Fruit fly (Drosophila melanogaster) whole organism, embryonic: Measurements from ENCODE around the gene Mccc1.
A peak's percentile ranks its signal among the peaks of the same experiment; 100 is the strongest.

ENCODE experiments used
- B-H1 ChIP-seq: fragments of 200-800 bp; sonication (Bioruptor generic); IDR thresholded peaks from 3 replicates; pipeline ENCODE4 v1.3.6; 2022; ENCODE audit warnings: missing biosample characterization, missing genetic modification characterization
- Bdp1 ChIP-seq: fragments of 200-800 bp; sonication (Bioruptor generic); optimal IDR thresholded peaks from 3 replicates; lab custom pipeline; 2016; ENCODE audit warnings: missing biosample characterization, missing genetic modification characterization
- CG10543 ChIP-seq: fragments of 200-800 bp; sonication (Bioruptor generic); optimal IDR thresholded peaks from 3 replicates; lab custom pipeline; 2017; ENCODE audit warnings: missing biosample characterization, mild to moderate bottlenecking, missing genetic modification characterization, moderate library complexity
- CG11456 ChIP-seq: fragments of 200-800 bp; sonication (Bioruptor generic); IDR thresholded peaks from 3 replicates; pipeline ENCODE4 v1.3.6; 2022; ENCODE audit warnings: missing biosample characterization, missing genetic modification characterization
- CG12299 ChIP-seq: fragments of 200-800 bp; sonication (Bioruptor generic); optimal IDR thresholded peaks from 2 replicates; lab custom pipeline; 2018; ENCODE audit warnings: missing biosample characterization, mild to moderate bottlenecking, missing genetic modification characterization
- CG12391 ChIP-seq: fragments of 200-800 bp; sonication (Bioruptor generic); optimal IDR thresholded peaks from 3 replicates; lab custom pipeline; 2018; ENCODE audit warnings: missing biosample characterization, mild to moderate bottlenecking, missing genetic modification characterization, moderate library complexity
- CG13296 ChIP-seq: fragments of 200-800 bp; sonication (Bioruptor generic); optimal IDR thresholded peaks from 3 replicates; lab custom pipeline; 2018; ENCODE audit warnings: missing biosample characterization, mild to moderate bottlenecking, missing genetic modification characterization
- CG16779 ChIP-seq: fragments of 200-800 bp; sonication (Bioruptor generic); IDR thresholded peaks from 2 replicates; pipeline ENCODE4 v1.3.6; 2022; ENCODE audit warnings: missing biosample characterization, missing genetic modification characterization
- CG17186 ChIP-seq: fragments of 200-800 bp; sonication (Bioruptor generic); optimal IDR thresholded peaks from 3 replicates; lab custom pipeline; 2017; ENCODE audit warnings: missing biosample characterization, missing genetic modification reagents, missing genetic modification characterization
- CG18599 ChIP-seq: fragments of 200-800 bp; sonication (Bioruptor generic); optimal IDR thresholded peaks from 3 replicates; lab custom pipeline; 2017; ENCODE audit warnings: missing biosample characterization, missing genetic modification characterization, mild to moderate bottlenecking, moderate library complexity, missing genetic modification reagents
- CG32772 ChIP-seq: fragments of 200-800 bp; sonication (Bioruptor generic); IDR thresholded peaks from 2 replicates; pipeline ENCODE4 v1.3.6; 2022; ENCODE audit warnings: missing biosample characterization, missing genetic modification characterization
- CG34422 ChIP-seq: fragments of 200-800 bp; sonication (Bioruptor generic); IDR thresholded peaks from 3 replicates; pipeline ENCODE4 v1.3.6; 2022; ENCODE audit warnings: missing biosample characterization, missing genetic modification characterization
- CG7372 ChIP-seq: fragments of 200-800 bp; sonication (Bioruptor generic); IDR thresholded peaks from 2 replicates; pipeline ENCODE4 v1.3.6; 2022; ENCODE audit warnings: missing biosample characterization, missing genetic modification characterization
- CG8478 ChIP-seq: fragments of >200 bp; optimal IDR thresholded peaks from 2 replicates; lab custom pipeline; 2018
- CG9817 ChIP-seq: fragments of 200-800 bp; sonication (Bioruptor generic); optimal IDR thresholded peaks from 2 replicates; lab custom pipeline; 2018; ENCODE audit warnings: missing biosample characterization, mild to moderate bottlenecking, missing genetic modification characterization, moderate library complexity
- Camta ChIP-seq: fragments of 200-800 bp; sonication (Bioruptor generic); optimal IDR thresholded peaks from 2 replicates; lab custom pipeline; 2016; ENCODE audit warnings: missing biosample characterization, missing genetic modification characterization
- Deaf1 ChIP-seq: fragments of 200-800 bp; optimal IDR thresholded peaks from 3 replicates; lab custom pipeline; 2019; ENCODE audit warnings: missing biosample characterization, mild to moderate bottlenecking, missing genetic modification characterization, moderate library complexity
- Dek ChIP-seq: fragments of 200-800 bp; sonication (Bioruptor generic); optimal IDR thresholded peaks from 3 replicates; lab custom pipeline; 2019; ENCODE audit warnings: missing biosample characterization, mild to moderate bottlenecking, missing genetic modification characterization, moderate library complexity
- Dfd ChIP-seq, 2 experiments: fragments of >200 bp; optimal IDR thresholded peaks; 2 replicates each; lab custom pipeline; 2017; ENCODE audit warnings: missing biosample characterization in 2 of 2, missing genetic modification characterization in 2 of 2
- Ets97D ChIP-seq: fragments of 200-800 bp; sonication (Bioruptor generic); optimal IDR thresholded peaks from 3 replicates; lab custom pipeline; 2016; ENCODE audit warnings: missing biosample characterization, missing genetic modification characterization
- HHEX ChIP-seq: fragments of 200-800 bp; sonication (Bioruptor generic); optimal IDR thresholded peaks from 3 replicates; lab custom pipeline; 2017; ENCODE audit warnings: missing biosample characterization, mild to moderate bottlenecking, missing genetic modification characterization, missing genetic modification reagents
- MBD-R2 ChIP-seq: fragments of 200-800 bp; sonication (Bioruptor generic); IDR thresholded peaks from 2 replicates; pipeline ENCODE4 v1.3.6; 2022; ENCODE audit warnings: missing biosample characterization, missing genetic modification characterization
- Med ChIP-seq: fragments of 200-800 bp; sonication (Bioruptor generic); peaks from one replicate; lab custom pipeline; 2016; ENCODE audit warnings: missing biosample characterization, missing genetic modification characterization, mild to moderate bottlenecking, inconsistent platforms, moderate library complexity
- Neu2 ChIP-seq: fragments of 200-800 bp; sonication (Bioruptor generic); optimal IDR thresholded peaks from 3 replicates; lab custom pipeline; 2016; ENCODE audit warnings: missing biosample characterization, missing genetic modification characterization, borderline replicate concordance
- Spps ChIP-seq: fragments of 200-800 bp; sonication (Bioruptor generic); optimal IDR thresholded peaks from 2 replicates; lab custom pipeline; 2018; ENCODE audit warnings: missing biosample characterization, mild to moderate bottlenecking, missing genetic modification characterization
- Sry-β ChIP-seq: fragments of 200-800 bp; sonication (Bioruptor generic); optimal IDR thresholded peaks from 2 replicates; lab custom pipeline; 2018; ENCODE audit warnings: missing biosample characterization, mild to moderate bottlenecking, missing genetic modification characterization, moderate library complexity
- Trl ChIP-seq, 3 experiments: fragments of >200 bp in 2 of 3; fragments of 200-800 bp in 1 of 3; sonication (Bioruptor generic) in 1 of 3; optimal IDR thresholded peaks; 2 replicates in 1 of 3; 3 replicates in 2 of 3; lab custom pipeline; 2016 to 2017; ENCODE audit warnings: missing biosample characterization in 1 of 3, missing genetic modification characterization in 1 of 3
- abd-A ChIP-seq: fragments of 200-800 bp; sonication (Bioruptor generic); optimal IDR thresholded peaks from 3 replicates; lab custom pipeline; 2019; ENCODE audit warnings: missing biosample characterization, mild to moderate bottlenecking, missing genetic modification characterization, moderate library complexity
- cg ChIP-seq: fragments of 200-800 bp; sonication (Bioruptor generic); optimal IDR thresholded peaks from 3 replicates; lab custom pipeline; 2019; ENCODE audit warnings: missing biosample characterization, mild to moderate bottlenecking, missing genetic modification characterization, moderate library complexity
- chinmo ChIP-seq: fragments of 200-800 bp; sonication (Bioruptor generic); IDR thresholded peaks from 4 replicates; pipeline ENCODE4 v1.3.6; 2022; ENCODE audit warnings: missing biosample characterization, missing genetic modification characterization; ENCODE audit not compliant: partially characterized antibody
- crp ChIP-seq, 2 experiments: fragments of 200-800 bp; sonication (Bioruptor generic); optimal IDR thresholded peaks; 2 replicates in 1 of 2; 3 replicates in 1 of 2; lab custom pipeline; 2017; ENCODE audit warnings: missing biosample characterization in 2 of 2, missing genetic modification characterization in 2 of 2, mild to moderate bottlenecking in 1 of 2, moderate library complexity in 1 of 2
- da ChIP-seq: fragments of 200-800 bp; sonication (Bioruptor generic); optimal IDR thresholded peaks from 2 replicates; lab custom pipeline; 2016; ENCODE audit warnings: missing biosample characterization, missing genetic modification characterization
- ewg ChIP-seq: fragments of 200-800 bp; sonication (Bioruptor generic); optimal IDR thresholded peaks from 3 replicates; lab custom pipeline; 2017; ENCODE audit warnings: mild to moderate bottlenecking, missing biosample characterization, missing genetic modification reagents, missing genetic modification characterization
- fd64A ChIP-seq: fragments of 200-800 bp; sonication (Bioruptor generic); optimal IDR thresholded peaks from 3 replicates; lab custom pipeline; 2018; ENCODE audit warnings: missing biosample characterization, mild to moderate bottlenecking, missing genetic modification characterization
- fd96Cb ChIP-seq: fragments of 200-800 bp; sonication (Bioruptor generic); optimal IDR thresholded peaks from 2 replicates; lab custom pipeline; 2018; ENCODE audit warnings: missing biosample characterization, mild to moderate bottlenecking, missing genetic modification characterization, moderate library complexity
- ftz-f1 ChIP-seq: fragments of 200-800 bp; sonication (Bioruptor generic); optimal IDR thresholded peaks from 2 replicates; lab custom pipeline; 2016; ENCODE audit warnings: missing biosample characterization, missing genetic modification characterization
- gem ChIP-seq: fragments of 200-800 bp; sonication (Bioruptor generic); optimal IDR thresholded peaks from 2 replicates; lab custom pipeline; 2019; ENCODE audit warnings: missing biosample characterization, mild to moderate bottlenecking, missing genetic modification characterization, moderate library complexity
- knrl ChIP-seq: fragments of 200-800 bp; sonication (Bioruptor generic); IDR thresholded peaks from 3 replicates; pipeline ENCODE4 v1.3.6; 2022; ENCODE audit warnings: missing biosample characterization, missing genetic modification characterization; ENCODE audit not compliant: partially characterized antibody
- lab ChIP-seq: fragments of 200-800 bp; sonication (Bioruptor generic); optimal IDR thresholded peaks from 3 replicates; lab custom pipeline; 2017; ENCODE audit warnings: missing biosample characterization, missing genetic modification characterization, mild to moderate bottlenecking, moderate library complexity, missing genetic modification reagents
- pfk ChIP-seq: fragments of 200-800 bp; sonication (Bioruptor generic); optimal IDR thresholded peaks from 2 replicates; lab custom pipeline; 2018; ENCODE audit warnings: missing biosample characterization, mild to moderate bottlenecking, missing genetic modification characterization, moderate library complexity
- pzg ChIP-seq: fragments of 200-800 bp; sonication (Bioruptor generic); optimal IDR thresholded peaks from 3 replicates; lab custom pipeline; 2018; ENCODE audit warnings: missing biosample characterization, mild to moderate bottlenecking, missing genetic modification characterization, moderate library complexity
- sc ChIP-seq, 3 experiments: fragments of >200 bp in 2 of 3; fragments of 200-800 bp in 1 of 3; sonication (Bioruptor generic) in 1 of 3; optimal IDR thresholded peaks; 2 replicates in 2 of 3; 3 replicates in 1 of 3; lab custom pipeline; 2017; ENCODE audit warnings: mild to moderate bottlenecking in 1 of 3, missing biosample characterization in 1 of 3, missing genetic modification characterization in 1 of 3, missing genetic modification reagents in 1 of 3
- scrt ChIP-seq: fragments of 200-800 bp; sonication (Bioruptor generic); optimal IDR thresholded peaks from 2 replicates; lab custom pipeline; 2018; ENCODE audit warnings: missing biosample characterization, mild to moderate bottlenecking, missing genetic modification characterization, moderate library complexity
- sens-2 ChIP-seq: fragments of 200-800 bp; sonication (Bioruptor generic); IDR thresholded peaks from 2 replicates; pipeline ENCODE4 v1.3.6; 2022; ENCODE audit warnings: missing biosample characterization, missing genetic modification characterization
- tup ChIP-seq: fragments of 200-800 bp; sonication (Bioruptor generic); optimal IDR thresholded peaks from 2 replicates; lab custom pipeline; 2016; ENCODE audit warnings: missing biosample characterization, mild to moderate bottlenecking, missing genetic modification characterization, moderate library complexity
- zen2 ChIP-seq: fragments of 200-800 bp; sonication (Bioruptor generic); IDR thresholded peaks from 3 replicates; pipeline ENCODE4 v1.3.6; 2022; ENCODE audit warnings: missing biosample characterization, missing genetic modification characterization; ENCODE audit not compliant: partially characterized antibody

The Mccc1 gene

DNA sequence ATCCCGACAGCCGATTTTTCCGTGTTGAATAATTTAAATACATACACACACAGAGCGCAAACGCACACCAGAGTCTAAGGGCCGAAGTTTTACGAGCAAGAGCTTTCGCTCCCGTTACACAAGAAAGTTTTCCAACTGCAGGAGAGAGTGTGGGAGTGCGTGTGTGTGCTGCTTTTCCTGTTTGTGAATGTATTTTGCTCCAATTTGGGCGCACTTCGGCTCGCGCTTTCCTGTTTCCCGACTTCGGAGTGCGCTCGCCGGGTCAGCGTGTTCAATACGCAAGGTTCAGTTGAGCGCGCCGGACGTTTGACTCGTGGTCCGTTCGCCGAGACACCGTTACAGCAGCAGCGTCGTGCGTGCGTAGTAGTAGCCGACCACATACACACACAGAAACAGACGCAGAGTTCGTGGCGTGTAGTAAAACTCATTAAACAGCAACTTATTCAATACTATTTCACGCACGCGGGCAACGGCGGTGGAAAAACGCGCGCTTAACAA, 31.9 kb upstream of the Mccc1 start:
- TF ChIP-seq scrt (GFP tag; lab: Kevin White, UChicago) (peak; percentile 22), chinmo (0 out of 4 replicates have a peak, but pooled peaks have one; percentile 57), ewg (peak; percentile 74), cg (peak; percentile 13), sens-2 (GFP tag; lab: Robert Waterston, UW) (no peak), CG34422 (GFP tag; lab: Robert Waterston, UW) (peak; percentile 24; the same call in 1 of the 3 replicates), fd64A (no peak), CG16779 (GFP tag; lab: Robert Waterston, UW) (0 out of 2 replicates have a peak, but pooled peaks have one; percentile 58), Trl (optimal IDR thresholded peaks at IDR 0.05; lab: Kevin White, UChicago) (peak in 1 of 2 experiments; percentile 18), Trl (GFP tag; optimal IDR thresholded peaks at IDR 0.05; lab: Kevin White, UChicago) (no peak), CG10543 (peak; percentile 10), CG32772 (GFP tag; lab: Robert Waterston, UW) (0 out of 2 replicates have a peak, but pooled peaks have one; percentile 4), zen2 (GFP tag; lab: Robert Waterston, UW) (no peak), Deaf1 (tag; lab: Kevin White, UChicago) (peak; percentile 95)
- TF ChIP-seq, all 482 proteins: peak for 10

- no peak for TF ChIP-seq Med (GFP tag; lab: Kevin White, UChicago)
- TF ChIP-seq Deaf1 (tag; lab: Kevin White, UChicago): peak; percentile 63
- no peak for TF ChIP-seq sc (optimal IDR thresholded peaks at IDR 0.05; lab: Kevin White, UChicago)
- no peak for TF ChIP-seq sc (GFP tag; optimal IDR thresholded peaks at IDR 0.05; lab: Kevin White, UChicago)
- TF ChIP-seq CG18599 (GFP tag; lab: Kevin White, UChicago): peak; percentile 9
- TF ChIP-seq Sry-β (GFP tag; lab: Kevin White, UChicago): no peak
- TF ChIP-seq pzg: no peak
- no peak for TF ChIP-seq Dfd (GFP tag; optimal IDR thresholded peaks at IDR 0.05; lab: Kevin White, UChicago)
- TF ChIP-seq CG12391 (tag; lab: Kevin White, UChicago): no peak
- no peak for TF ChIP-seq CG9817
- TF ChIP-seq HHEX (GFP tag; lab: Kevin White, UChicago): no peak
- peak; percentile 58 for TF ChIP-seq ewg
- TF ChIP-seq CG12299 (tag; lab: Kevin White, UChicago): no peak
- peak; percentile 0 for TF ChIP-seq CG13296 (GFP tag; lab: Kevin White, UChicago)
- no peak for TF ChIP-seq Dek (tag; lab: Kevin White, UChicago)
- no peak for TF ChIP-seq gem (tag; lab: Kevin White, UChicago)
- TF ChIP-seq zen2 (GFP tag; lab: Robert Waterston, UW): 0 out of 3 replicates have a peak, but pooled peaks have one; percentile 10
- TF ChIP-seq Neu2 (GFP tag; lab: Kevin White, UChicago): no peak
- TF ChIP-seq CG8478 (lab: Kevin White, UChicago): no peak
- TF ChIP-seq CG7372: peak; percentile 44; the same call in 1 of the 2 replicates
- no peak for TF ChIP-seq Bdp1
- no peak for TF ChIP-seq Spps (tag; lab: Kevin White, UChicago)
- no peak for TF ChIP-seq fd96Cb (tag; lab: Kevin White, UChicago)
- peak; percentile 16 for TF ChIP-seq Ets97D (GFP tag; lab: Kevin White, UChicago)
- 0 out of 4 replicates have a peak, but pooled peaks have one; percentile 16 for TF ChIP-seq chinmo
- TF ChIP-seq MBD-R2: no peak
- TF ChIP-seq crp (GFP tag; optimal IDR thresholded peaks at IDR 0.05; lab: Kevin White, UChicago): no peak
- no peak for TF ChIP-seq pfk (GFP tag; lab: Kevin White, UChicago)
- no peak for TF ChIP-seq tup (GFP tag; lab: Kevin White, UChicago)
- TF ChIP-seq CG11456 (GFP tag; lab: Robert Waterston, UW): no peak
- no peak for TF ChIP-seq knrl (GFP tag; lab: Robert Waterston, UW)
- no peak for TF ChIP-seq ftz-f1 (GFP tag; lab: Kevin White, UChicago)
- no peak for TF ChIP-seq Camta
- no peak for TF ChIP-seq da (GFP tag; lab: Kevin White, UChicago)
- TF ChIP-seq CG17186: no peak
- peak; percentile 10 for TF ChIP-seq abd-A (tag; lab: Kevin White, UChicago)
- TF ChIP-seq lab (GFP tag; lab: Kevin White, UChicago): peak; percentile 16
- TF ChIP-seq B-H1 (GFP tag; lab: Robert Waterston, UW): no peak
These were observed 30.5 kb upstream of the Mccc1 start for dm6 chr3R:31824200-31824599.
